Worm (Caenorhabditis elegans): ENCODE measurements around the gene C09E8.6.

- TF ChIP-seq unc-39 (tag; optimal IDR thresholded peaks at IDR 0.05) = no peak
- TF ChIP-seq nhr-76 (tag; optimal IDR thresholded peaks at IDR 0.05) = no peak
- TF ChIP-seq lsy-2 (tag; optimal IDR thresholded peaks at IDR 0.05) = no peak
- no peak for TF ChIP-seq pha-4 (tag; optimal IDR thresholded peaks at IDR 0.05)
- no peak for TF ChIP-seq zip-8 (tag; optimal IDR thresholded peaks at IDR 0.05)
- TF ChIP-seq unc-62 (GFP tag; optimal IDR thresholded peaks at IDR 0.05) = no peak
- no peak for TF ChIP-seq elt-1 (tag; optimal IDR thresholded peaks at IDR 0.05; ENCODE audit: borderline replicate concordance, insufficient read depth)
- TF ChIP-seq snpc-4 (tag; optimal IDR thresholded peaks at IDR 0.05) = no peak
- no peak for TF ChIP-seq elt-3 (tag; optimal IDR thresholded peaks at IDR 0.05)
- TF ChIP-seq sem-2 (GFP tag; optimal IDR thresholded peaks at IDR 0.05) = no peak
- TF ChIP-seq lin-32 (GFP tag; optimal IDR thresholded peaks at IDR 0.05) = no peak
- TF ChIP-seq mab-5 (tag; optimal IDR thresholded peaks at IDR 0.05) = no peak
- no peak for TF ChIP-seq bed-3 (GFP tag; optimal IDR thresholded peaks at IDR 0.05)
- no peak for TF ChIP-seq flh-1 (GFP tag; optimal IDR thresholded peaks at IDR 0.05)
Observed at ce11 chrII:577632-578031, 21.3 kb downstream of the C09E8.6 start, which contains the start of gene W08F4.7.
